Worm (Caenorhabditis elegans) whole organism, L4 larva: Measurements from ENCODE around the gene atad-3.

ENCODE experiments used
- F10B5.3 ChIP-seq: sonication (generic microtip); optimal IDR thresholded peaks from 2 replicates; lab custom pipeline; 2016; ENCODE audit warnings: mild to moderate bottlenecking, missing genetic modification characterization, missing compliant biosample characterization
- R02D3.7 ChIP-seq: fragments of 150-350 bp; sonication (generic microtip); optimal IDR thresholded peaks from 3 replicates; lab custom pipeline; 2014; ENCODE audit warnings: missing biosample characterization, missing genetic modification characterization
- aly-2 ChIP-seq: sonication (generic microtip); optimal IDR thresholded peaks from 2 replicates; lab custom pipeline; 2018; ENCODE audit warnings: missing biosample characterization, missing genetic modification characterization
- ceh-28 ChIP-seq: fragments of 150-350 bp; optimal IDR thresholded peaks from 2 replicates; lab custom pipeline; 2014; ENCODE audit warnings: missing biosample characterization, missing genetic modification reagents, missing genetic modification characterization
- egl-27 ChIP-seq: sonication (generic microtip); optimal IDR thresholded peaks from 3 replicates; lab custom pipeline; 2017; ENCODE audit warnings: missing biosample characterization, missing genetic modification reagents, missing genetic modification characterization
- hmg-1.1 ChIP-seq: fragments of 200-800 bp; sonication (Bioruptor generic); IDR thresholded peaks from 2 replicates; pipeline ENCODE4 v1.3.6; 2022; ENCODE audit warnings: missing genetic modification reagents, missing genetic modification characterization, missing compliant biosample characterization
- jun-1 ChIP-seq: fragments of 150-350 bp; optimal IDR thresholded peaks from 2 replicates; lab custom pipeline; 2014; ENCODE audit warnings: missing biosample characterization, missing genetic modification reagents, missing genetic modification characterization
- lin-15B ChIP-seq: fragments of 150-350 bp; sonication (generic microtip); optimal IDR thresholded peaks from 3 replicates; lab custom pipeline; 2014; ENCODE audit warnings: missing biosample characterization, missing genetic modification characterization
- mxl-3 ChIP-seq: fragments of 200-800 bp; sonication (Bioruptor generic); optimal IDR thresholded peaks from 2 replicates; lab custom pipeline; 2018; ENCODE audit warnings: mild to moderate bottlenecking, missing genetic modification characterization, missing compliant biosample characterization
- nhr-76 ChIP-seq: fragments of 150-350 bp; optimal IDR thresholded peaks from 2 replicates; lab custom pipeline; 2014; ENCODE audit warnings: missing biosample characterization, missing genetic modification characterization

- TF ChIP-seq nhr-76 (tag; lab: Kevin White, UChicago) = no peak
- no peak for TF ChIP-seq ceh-28
- TF ChIP-seq egl-27 = no peak
- no peak for TF ChIP-seq R02D3.7
- TF ChIP-seq aly-2 (tag; lab: Kevin White, UChicago) = no peak
- no peak for TF ChIP-seq hmg-1.1 (GFP tag; lab: Robert Waterston, UW)
- TF ChIP-seq jun-1 (tag; lab: Kevin White, UChicago) = no peak
- no peak for TF ChIP-seq lin-15B
- TF ChIP-seq F10B5.3 (tag; lab: Kevin White, UChicago) = no peak
- no peak for TF ChIP-seq mxl-3
Measured at ce11 chrII:10203067-10203466, 45.7 kb upstream of the atad-3 start.
